Fruit fly (Drosophila melanogaster) Kc167 (cell line): ENCODE measurements around the gene Lkb1.

Source experiments
- Myc ChIP-seq: fragments of >200 bp; optimal IDR thresholded peaks from 2 replicates; lab custom pipeline; 2017; ENCODE audit warnings: missing external identifiers
- h ChIP-seq: fragments of >200 bp; optimal IDR thresholded peaks from 3 replicates; lab custom pipeline; 2018; ENCODE audit warnings: missing external identifiers
- psq ChIP-seq: fragments of >200 bp; optimal IDR thresholded peaks from 2 replicates; lab custom pipeline; 2017; ENCODE audit warnings: missing external identifiers
- ttk ChIP-seq: sonication (Bioruptor generic); optimal IDR thresholded peaks from 2 replicates; lab custom pipeline; 2017; ENCODE audit warnings: missing external identifiers

DNA sequence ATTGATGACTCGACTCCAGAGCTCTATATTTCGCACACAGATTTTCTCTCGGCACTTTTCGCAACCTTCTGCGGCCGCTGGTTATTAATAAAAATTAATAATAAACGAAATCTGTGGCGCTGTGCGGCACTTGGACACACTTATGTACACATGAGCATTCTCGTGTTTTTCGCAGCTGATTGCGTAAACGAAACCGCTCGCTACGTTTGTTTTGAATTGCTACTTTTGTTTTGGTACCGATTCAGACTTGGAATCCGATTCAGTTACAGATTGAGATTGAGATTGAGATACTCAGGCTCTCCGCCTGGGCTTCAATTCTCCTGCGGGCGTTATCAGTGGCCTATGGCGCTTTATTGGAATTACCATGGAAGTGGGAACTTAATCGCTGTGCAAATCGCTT, 9.6 kb downstream of the Lkb1 start:
- TF ChIP-seq Myc (lab: Kevin White, UChicago) (no peak), psq (lab: Kevin White, UChicago) (no peak), h (lab: Kevin White, UChicago) (no peak), ttk (lab: Kevin White, UChicago) (no peak)
